Worm (Caenorhabditis elegans) whole organism, late embryonic: ENCODE results near the gene F18E9.4.
A peak's percentile ranks its signal among the peaks of the same experiment; 100 is the strongest.

Source experiments
- C08G9.2 ChIP-seq: sonication (generic microtip); optimal IDR thresholded peaks from 2 replicates; lab custom pipeline; 2016; ENCODE audit warnings: mild to moderate bottlenecking, missing genetic modification characterization, moderate library complexity, missing compliant biosample characterization
- C38D4.7 ChIP-seq: fragments of 200-800 bp; sonication (Bioruptor generic); optimal IDR thresholded peaks from 2 replicates; lab custom pipeline; 2018; ENCODE audit warnings: mild to moderate bottlenecking, missing genetic modification characterization, moderate library complexity, missing compliant biosample characterization
- F13H6.1 ChIP-seq: sonication (generic microtip); optimal IDR thresholded peaks from 2 replicates; lab custom pipeline; 2016; ENCODE audit warnings: missing genetic modification characterization, missing compliant biosample characterization
- K02D7.2 ChIP-seq: sonication (generic microtip); optimal IDR thresholded peaks from 2 replicates; lab custom pipeline; 2017; ENCODE audit warnings: mild to moderate bottlenecking, missing genetic modification characterization, missing compliant biosample characterization
- K09A11.1 ChIP-seq: sonication (generic microtip); optimal IDR thresholded peaks from 2 replicates; lab custom pipeline; 2017; ENCODE audit warnings: antibody characterized with exemption, mild to moderate bottlenecking, missing genetic modification characterization, missing compliant biosample characterization; ENCODE audit not compliant: insufficient read depth
- T23F11.4 ChIP-seq: fragments of 200-800 bp; sonication (Bioruptor generic); optimal IDR thresholded peaks from 2 replicates; lab custom pipeline; 2018; ENCODE audit warnings: mild to moderate bottlenecking, missing genetic modification characterization, missing compliant biosample characterization
- Y22D7AL.16 ChIP-seq: sonication (generic microtip); optimal IDR thresholded peaks from 2 replicates; lab custom pipeline; 2016; ENCODE audit warnings: missing genetic modification characterization, missing compliant biosample characterization
- ceh-14 ChIP-seq: sonication (generic microtip); optimal IDR thresholded peaks from 2 replicates; lab custom pipeline; 2016; ENCODE audit warnings: missing genotype, missing genetic modification characterization, missing compliant biosample characterization
- ceh-18 ChIP-seq: sonication (generic microtip); optimal IDR thresholded peaks from 2 replicates; lab custom pipeline; 2016; ENCODE audit warnings: missing genetic modification characterization, missing compliant biosample characterization
- ceh-19 ChIP-seq: fragments of 200-800 bp; sonication (Bioruptor generic); optimal IDR thresholded peaks from 2 replicates; lab custom pipeline; 2018; ENCODE audit warnings: mild to moderate bottlenecking, missing genetic modification characterization, missing compliant biosample characterization
- ceh-22 ChIP-seq: sonication (generic microtip); optimal IDR thresholded peaks from 2 replicates; lab custom pipeline; 2017; ENCODE audit warnings: missing biosample characterization, missing genetic modification characterization
- ceh-24 ChIP-seq: sonication (generic microtip); optimal IDR thresholded peaks from 2 replicates; lab custom pipeline; 2016; ENCODE audit warnings: mild to moderate bottlenecking, missing genetic modification characterization, missing compliant biosample characterization
- ceh-31 ChIP-seq: sonication (generic microtip); optimal IDR thresholded peaks from 2 replicates; lab custom pipeline; 2016; ENCODE audit warnings: missing genetic modification characterization, missing compliant biosample characterization
- ceh-34 ChIP-seq: sonication (generic microtip); optimal IDR thresholded peaks from 2 replicates; lab custom pipeline; 2016; ENCODE audit warnings: mild to moderate bottlenecking, missing genetic modification characterization, missing compliant biosample characterization
- ceh-45 ChIP-seq: fragments of 200-800 bp; sonication (Bioruptor generic); IDR thresholded peaks from 2 replicates; pipeline ENCODE4 v1.3.6; 2022; ENCODE audit warnings: missing genetic modification reagents, missing genetic modification characterization, missing compliant biosample characterization
- ceh-48 ChIP-seq: sonication (generic microtip); optimal IDR thresholded peaks from 2 replicates; lab custom pipeline; 2016; ENCODE audit warnings: missing genetic modification characterization, inconsistent platforms, missing compliant biosample characterization
- ceh-9 ChIP-seq: sonication (generic microtip); optimal IDR thresholded peaks from 2 replicates; lab custom pipeline; 2016; ENCODE audit warnings: mild to moderate bottlenecking, missing genetic modification characterization, inconsistent platforms, missing compliant biosample characterization
- che-1 ChIP-seq: sonication (generic microtip); optimal IDR thresholded peaks from 2 replicates; lab custom pipeline; 2016; ENCODE audit warnings: mild to moderate bottlenecking, missing genetic modification characterization, missing compliant biosample characterization
- dmd-4 ChIP-seq: sonication (generic microtip); optimal IDR thresholded peaks from 2 replicates; lab custom pipeline; 2016; ENCODE audit warnings: borderline replicate concordance, missing genetic modification characterization, missing compliant biosample characterization
- dve-1 ChIP-seq: sonication (generic microtip); optimal IDR thresholded peaks from 2 replicates; lab custom pipeline; 2017; ENCODE audit warnings: antibody characterized with exemption, mild to moderate bottlenecking, missing genetic modification characterization, missing compliant biosample characterization
- elt-2 ChIP-seq: sonication (generic microtip); optimal IDR thresholded peaks from 2 replicates; lab custom pipeline; 2016; ENCODE audit warnings: missing genetic modification reagents, missing genetic modification characterization, missing compliant biosample characterization
- eyg-1 ChIP-seq: sonication (generic microtip); optimal IDR thresholded peaks from 2 replicates; lab custom pipeline; 2016; ENCODE audit warnings: missing genotype, missing genetic modification characterization, missing compliant biosample characterization
- fax-1 ChIP-seq: sonication (generic microtip); optimal IDR thresholded peaks from 2 replicates; lab custom pipeline; 2016; ENCODE audit warnings: missing genotype, missing genetic modification characterization, missing compliant biosample characterization
- fkh-6 ChIP-seq: sonication (generic microtip); optimal IDR thresholded peaks from 2 replicates; lab custom pipeline; 2016; ENCODE audit warnings: missing genetic modification characterization, missing compliant biosample characterization
- hlh-13 ChIP-seq: fragments of 200-800 bp; sonication (Bioruptor generic); optimal IDR thresholded peaks from 2 replicates; lab custom pipeline; 2018; ENCODE audit warnings: mild to moderate bottlenecking, missing genetic modification characterization, missing compliant biosample characterization
- hlh-6 ChIP-seq: sonication (generic microtip); optimal IDR thresholded peaks from 2 replicates; lab custom pipeline; 2016; ENCODE audit warnings: missing genotype, missing genetic modification characterization, missing compliant biosample characterization
- hlh-8 ChIP-seq: sonication (generic microtip); optimal IDR thresholded peaks from 2 replicates; lab custom pipeline; 2016; ENCODE audit warnings: missing genotype, missing genetic modification characterization, missing compliant biosample characterization
- lim-6 ChIP-seq: sonication (generic microtip); optimal IDR thresholded peaks from 2 replicates; lab custom pipeline; 2016; ENCODE audit warnings: missing genetic modification characterization, missing compliant biosample characterization
- lin-11 ChIP-seq: fragments of 200-800 bp; sonication (Bioruptor generic); optimal IDR thresholded peaks from 2 replicates; lab custom pipeline; 2018; ENCODE audit warnings: mild to moderate bottlenecking, missing genetic modification characterization, missing compliant biosample characterization
- madf-2 ChIP-seq: sonication (generic microtip); optimal IDR thresholded peaks from 2 replicates; lab custom pipeline; 2017; ENCODE audit warnings: missing genetic modification characterization, missing compliant biosample characterization
- mec-3 ChIP-seq: sonication (generic microtip); optimal IDR thresholded peaks from 2 replicates; lab custom pipeline; 2016; ENCODE audit warnings: borderline replicate concordance, missing genetic modification characterization, missing compliant biosample characterization
- nfya-1 ChIP-seq: sonication (generic microtip); optimal IDR thresholded peaks from 2 replicates; lab custom pipeline; 2017; ENCODE audit warnings: missing genetic modification characterization, mild to moderate bottlenecking, missing compliant biosample characterization, antibody characterized with exemption, moderate library complexity
- pax-1 ChIP-seq: fragments of 150-350 bp; optimal IDR thresholded peaks from 2 replicates; lab custom pipeline; 2014; ENCODE audit warnings: missing biosample characterization, missing genetic modification characterization
- pha-2 ChIP-seq: sonication (generic microtip); optimal IDR thresholded peaks from 2 replicates; lab custom pipeline; 2017; ENCODE audit warnings: mild to moderate bottlenecking, missing genetic modification characterization, missing compliant biosample characterization
- pha-4 ChIP-seq: fragments of 150-350 bp; optimal IDR thresholded peaks from 2 replicates; lab custom pipeline; 2018; ENCODE audit warnings: missing biosample characterization, missing genetic modification reagents, missing genetic modification characterization
- pqm-1 ChIP-seq: sonication (generic microtip); optimal IDR thresholded peaks from 2 replicates; lab custom pipeline; 2016; ENCODE audit warnings: missing genetic modification characterization, missing compliant biosample characterization
- pros-1 ChIP-seq: fragments of 150-350 bp; optimal IDR thresholded peaks from 2 replicates; lab custom pipeline; 2014; ENCODE audit warnings: missing biosample characterization, missing genetic modification reagents, missing genetic modification characterization
- sdc-2 ChIP-seq: sonication (generic microtip); optimal IDR thresholded peaks from 2 replicates; lab custom pipeline; 2016; ENCODE audit warnings: missing genotype, missing genetic modification characterization, missing compliant biosample characterization
- sox-4 ChIP-seq: sonication (generic microtip); optimal IDR thresholded peaks from 2 replicates; lab custom pipeline; 2017; ENCODE audit warnings: mild to moderate bottlenecking, missing genetic modification characterization, inconsistent platforms, missing compliant biosample characterization
- syd-9 ChIP-seq: sonication (generic microtip); optimal IDR thresholded peaks from 2 replicates; lab custom pipeline; 2016; ENCODE audit warnings: mild to moderate bottlenecking, missing genetic modification characterization, moderate library complexity, missing compliant biosample characterization
- ttx-3 ChIP-seq: sonication (generic microtip); optimal IDR thresholded peaks from 2 replicates; lab custom pipeline; 2016; ENCODE audit warnings: missing genetic modification reagents, missing genetic modification characterization, missing compliant biosample characterization
- unc-3 ChIP-seq, 2 experiments: fragments of 200-800 bp in 1 of 2; sonication (Bioruptor generic) in 1 of 2; sonication (generic microtip) in 1 of 2; conservative IDR thresholded peaks in 1 of 2; optimal IDR thresholded peaks in 1 of 2; 2 replicates each; pipeline versions ENCODE4 v1.3.6 to Lab custom; 2016 to 2022; ENCODE audit warnings: missing compliant biosample characterization in 2 of 2, missing genetic modification characterization in 2 of 2, missing genetic modification reagents in 1 of 2
- unc-42 ChIP-seq: sonication (generic microtip); optimal IDR thresholded peaks from 2 replicates; lab custom pipeline; 2016; ENCODE audit warnings: missing genotype, missing genetic modification characterization, missing compliant biosample characterization
- unc-86 ChIP-seq: sonication (generic microtip); optimal IDR thresholded peaks from 2 replicates; lab custom pipeline; 2016; ENCODE audit warnings: missing genetic modification characterization, missing compliant biosample characterization
- ztf-16 ChIP-seq: sonication (generic microtip); optimal IDR thresholded peaks from 2 replicates; lab custom pipeline; 2017; ENCODE audit warnings: missing genetic modification characterization, missing compliant biosample characterization

Gene F18E9.4

DNA sequence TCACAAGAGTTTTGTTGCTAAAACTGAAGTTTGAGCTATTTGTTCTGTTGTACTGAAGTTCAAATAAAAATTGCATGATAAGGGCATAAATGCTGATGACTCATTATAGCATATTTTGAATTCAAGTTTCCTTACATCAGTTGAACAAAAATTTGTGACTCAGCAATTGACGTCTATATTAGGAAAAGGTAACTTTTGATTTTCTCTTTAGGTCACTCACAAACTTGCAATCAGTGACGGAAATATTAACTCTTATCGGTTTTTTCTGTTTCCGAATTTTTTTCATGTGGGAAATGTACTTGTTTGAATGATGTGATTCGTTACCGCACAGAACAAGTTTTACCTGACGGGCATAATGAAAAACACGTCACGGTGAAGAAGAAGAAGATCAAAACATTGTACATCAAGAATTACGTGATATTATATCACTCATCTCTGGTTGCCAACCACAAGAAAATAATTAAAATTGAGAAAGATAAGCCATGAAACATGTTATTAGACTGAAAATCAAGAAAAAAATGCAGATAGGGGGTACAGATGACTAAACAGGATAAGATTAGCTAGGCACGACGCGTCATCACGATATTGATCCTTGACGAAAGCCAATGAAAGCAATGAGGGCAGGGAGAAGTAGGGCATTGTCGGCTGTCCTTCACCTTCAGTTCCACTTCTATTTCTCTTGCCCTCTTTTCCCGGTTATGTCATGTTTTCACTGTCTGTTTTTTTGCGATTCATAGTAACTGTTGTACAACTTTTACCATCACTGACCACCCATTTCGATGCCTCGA, 16.5 kb upstream of the F18E9.4 start:
- TF ChIP-seq pax-1 (no peak), ceh-48 (tag; lab: Kevin White, UChicago) (no peak), K02D7.2 (tag; lab: Kevin White, UChicago) (no peak), C08G9.2 (no peak), elt-2 (tag; lab: Kevin White, UChicago) (no peak), pha-2 (tag; lab: Kevin White, UChicago) (no peak), pqm-1 (no peak), ceh-22 (tag; lab: Kevin White, UChicago) (no peak), fax-1 (no peak), ceh-9 (no peak), ceh-45 (GFP tag; lab: Robert Waterston, UW) (no peak), pros-1 (no peak), madf-2 (tag; lab: Kevin White, UChicago) (no peak), sox-4 (no peak), hlh-8 (tag; lab: Kevin White, UChicago) (no peak), ceh-18 (tag; lab: Kevin White, UChicago) (no peak), pha-4 (tag; lab: Kevin White, UChicago) (no peak)

DNA sequence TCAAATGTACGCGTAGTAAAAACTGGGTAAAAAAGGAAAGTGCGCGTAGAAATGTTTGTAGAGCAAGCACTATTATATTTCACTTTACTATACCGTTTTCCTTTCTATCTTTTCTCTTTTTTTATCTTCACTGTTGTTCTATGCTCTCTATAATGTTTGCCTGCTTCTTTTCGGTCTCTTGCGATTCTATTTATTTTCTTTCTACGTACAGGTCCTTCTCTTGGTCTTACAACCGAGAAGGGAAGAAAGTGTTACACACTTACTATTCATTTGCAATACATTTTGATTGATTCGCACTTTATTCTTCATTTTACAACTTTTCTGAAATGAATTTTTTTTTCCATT, 15.9 kb upstream of the F18E9.4 start:
- TF ChIP-seq lim-6 (tag; lab: Kevin White, UChicago) = no peak
- TF ChIP-seq dve-1 (tag; lab: Kevin White, UChicago) = peak; percentile 9
- no peak for TF ChIP-seq ceh-14 (tag; lab: Kevin White, UChicago)
- no peak for TF ChIP-seq dmd-4
- peak; percentile 37 for TF ChIP-seq pax-1
- TF ChIP-seq lin-11 = no peak
- TF ChIP-seq elt-2 (tag; lab: Kevin White, UChicago) = no peak
- no peak for TF ChIP-seq ceh-45 (GFP tag; lab: Robert Waterston, UW)
- no peak for TF ChIP-seq eyg-1 (tag; lab: Kevin White, UChicago)
- TF ChIP-seq Y22D7AL.16 (tag; lab: Kevin White, UChicago) = no peak
- TF ChIP-seq, all 69 proteins: peak for 2

DNA sequence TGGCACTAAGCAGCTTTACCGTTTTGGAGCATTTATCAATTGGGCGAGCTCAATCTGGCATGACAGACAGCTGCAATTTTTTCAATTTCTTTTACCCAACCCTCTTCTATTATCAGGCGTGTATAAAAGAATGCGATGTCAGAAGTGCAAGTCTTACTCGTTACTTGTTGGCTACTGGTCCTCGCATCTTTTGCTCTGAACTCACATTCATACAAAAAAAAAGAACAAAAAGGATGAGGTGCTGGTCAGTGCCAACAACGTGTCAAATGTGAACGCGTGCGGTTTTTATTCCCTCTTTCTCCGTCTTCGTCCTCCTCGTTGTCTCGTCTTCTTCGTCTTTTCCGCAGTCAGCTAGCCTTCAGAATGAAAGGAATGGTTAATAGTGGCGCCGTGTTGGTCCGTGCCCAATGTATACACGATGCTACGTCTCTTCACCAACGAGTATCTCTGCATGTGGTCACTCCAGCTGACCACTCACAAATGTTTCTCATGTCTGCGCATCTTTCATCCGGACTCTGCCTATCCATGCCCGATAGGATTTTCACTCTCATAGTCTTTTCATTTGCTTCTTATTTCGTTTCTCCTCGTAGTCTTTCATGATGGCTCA, 14.4 kb upstream of the F18E9.4 start:
- TF ChIP-seq ceh-31 (tag; lab: Kevin White, UChicago) (peak; percentile 71), sox-4 (no peak), ttx-3 (no peak), C38D4.7 (GFP tag; lab: Kevin White, UChicago) (no peak), pha-2 (tag; lab: Kevin White, UChicago) (no peak), hlh-6 (tag; lab: Kevin White, UChicago) (peak; percentile 47), ceh-19 (GFP tag; lab: Kevin White, UChicago) (peak; percentile 39), ztf-16 (tag; lab: Kevin White, UChicago) (no peak), madf-2 (tag; lab: Kevin White, UChicago) (no peak), lin-11 (no peak), nfya-1 (tag; lab: Kevin White, UChicago) (peak; percentile 86), syd-9 (tag; lab: Kevin White, UChicago) (no peak), K09A11.1 (no peak), Y22D7AL.16 (tag; lab: Kevin White, UChicago) (no peak), fkh-6 (no peak), unc-3 (GFP tag; conservative IDR thresholded peaks at IDR 0.05; lab: Robert Waterston, UW) (no peak), unc-3 (tag; optimal IDR thresholded peaks at IDR 0.05; lab: Kevin White, UChicago) (no peak), unc-42 (no peak), mec-3 (no peak), fax-1 (no peak), pha-4 (tag; lab: Kevin White, UChicago) (no peak), elt-2 (tag; lab: Kevin White, UChicago) (no peak), eyg-1 (tag; lab: Kevin White, UChicago) (no peak), che-1 (no peak), ceh-24 (no peak), ceh-14 (tag; lab: Kevin White, UChicago) (no peak), pros-1 (no peak), sdc-2 (no peak), unc-86 (no peak), C08G9.2 (no peak), F13H6.1 (peak; percentile 86), ceh-34 (tag; lab: Kevin White, UChicago) (peak; percentile 45), hlh-13 (GFP tag; lab: Kevin White, UChicago) (no peak), pax-1 (no peak), T23F11.4 (no peak)
